Fruit fly (Drosophila melanogaster) whole organism, pupa: ENCODE measurements around the gene Miga.

Source experiments
- CG10348 ChIP-seq: fragments of 200-800 bp; sonication (Bioruptor generic); IDR thresholded peaks from 2 replicates; pipeline ENCODE4 v1.3.6; 2022; ENCODE audit warnings: missing biosample characterization, missing genetic modification characterization
- CG12605 ChIP-seq: fragments of 200-800 bp; sonication (Bioruptor generic); IDR thresholded peaks from 2 replicates; pipeline ENCODE4 v1.3.6; 2022; ENCODE audit warnings: missing biosample characterization, missing genetic modification characterization
- CG13204 ChIP-seq: fragments of 200-800 bp; sonication (Bioruptor generic); optimal IDR thresholded peaks from 2 replicates; lab custom pipeline; 2018; ENCODE audit warnings: missing biosample characterization, mild to moderate bottlenecking, missing genetic modification characterization, moderate library complexity
- CG14655 ChIP-seq: fragments of 200-800 bp; sonication (Bioruptor generic); optimal IDR thresholded peaks from 3 replicates; lab custom pipeline; 2017; ENCODE audit warnings: mild to moderate bottlenecking, missing biosample characterization, missing genetic modification reagents, missing genetic modification characterization
- CG15710 ChIP-seq: fragments of 200-800 bp; sonication (Bioruptor generic); optimal IDR thresholded peaks from 2 replicates; lab custom pipeline; 2018; ENCODE audit warnings: missing biosample characterization, mild to moderate bottlenecking, missing genetic modification characterization, moderate library complexity
- CG17806 ChIP-seq: fragments of 200-800 bp; sonication (Bioruptor generic); optimal IDR thresholded peaks from 2 replicates; lab custom pipeline; 2018; ENCODE audit warnings: missing biosample characterization, mild to moderate bottlenecking, missing genetic modification characterization, moderate library complexity
- CG32121 ChIP-seq: fragments of 200-800 bp; sonication (Bioruptor generic); IDR thresholded peaks from 2 replicates; pipeline ENCODE4 v1.3.6; 2022; ENCODE audit warnings: missing biosample characterization, missing genetic modification characterization
- CG34367 ChIP-seq: fragments of 200-800 bp; sonication (Bioruptor generic); optimal IDR thresholded peaks from 2 replicates; lab custom pipeline; 2018; ENCODE audit warnings: missing biosample characterization, mild to moderate bottlenecking, missing genetic modification characterization
- CG4496 ChIP-seq: fragments of 200-800 bp; sonication (Bioruptor generic); IDR thresholded peaks from 3 replicates; pipeline ENCODE4 v1.3.6; 2022; ENCODE audit warnings: missing biosample characterization, missing genetic modification characterization
- CG8159 ChIP-seq: fragments of 200-800 bp; sonication (Bioruptor generic); optimal IDR thresholded peaks from 3 replicates; lab custom pipeline; 2018; ENCODE audit warnings: missing biosample characterization, mild to moderate bottlenecking, missing genetic modification characterization, moderate library complexity
- CG8301 ChIP-seq: fragments of 200-800 bp; sonication (Bioruptor generic); optimal IDR thresholded peaks from 2 replicates; lab custom pipeline; 2018; ENCODE audit warnings: missing biosample characterization, mild to moderate bottlenecking, missing genetic modification characterization
- CG9948 ChIP-seq: fragments of 200-800 bp; sonication (Bioruptor generic); optimal IDR thresholded peaks from 2 replicates; lab custom pipeline; 2018; ENCODE audit warnings: missing biosample characterization, mild to moderate bottlenecking, missing genetic modification characterization, moderate library complexity
- D1 ChIP-seq: fragments of 200-800 bp; sonication (Bioruptor generic); optimal IDR thresholded peaks from 2 replicates; lab custom pipeline; 2018; ENCODE audit warnings: missing biosample characterization, mild to moderate bottlenecking, missing genetic modification characterization, moderate library complexity
- EcR ChIP-seq: fragments of 200-800 bp; sonication (Bioruptor generic); optimal IDR thresholded peaks from 3 replicates; lab custom pipeline; 2019; ENCODE audit warnings: missing biosample characterization, missing genetic modification characterization, mild to moderate bottlenecking, moderate library complexity, missing genetic modification reagents
- Ets98B ChIP-seq: fragments of 200-800 bp; sonication (Bioruptor generic); IDR thresholded peaks from 2 replicates; pipeline ENCODE4 v1.3.6; 2022; ENCODE audit warnings: missing biosample characterization, missing genetic modification characterization
- Pif1A ChIP-seq: fragments of 200-800 bp; sonication (Bioruptor generic); optimal IDR thresholded peaks from 3 replicates; lab custom pipeline; 2016; ENCODE audit warnings: missing biosample characterization, missing genetic modification characterization
- Pif1B ChIP-seq: fragments of 200-800 bp; sonication (Bioruptor generic); optimal IDR thresholded peaks from 3 replicates; lab custom pipeline; 2016; ENCODE audit warnings: missing biosample characterization, missing genetic modification characterization
- Snoo ChIP-seq: fragments of 200-800 bp; sonication (Bioruptor generic); optimal IDR thresholded peaks from 3 replicates; lab custom pipeline; 2017; ENCODE audit warnings: missing biosample characterization, mild to moderate bottlenecking, missing genetic modification characterization, inconsistent platforms
- fd96Ca ChIP-seq: fragments of 200-800 bp; sonication (Bioruptor generic); IDR thresholded peaks from 3 replicates; pipeline ENCODE4 v1.3.6; 2022; ENCODE audit warnings: missing biosample characterization, missing genetic modification characterization
- gl ChIP-seq: fragments of 200-800 bp; sonication (Bioruptor generic); optimal IDR thresholded peaks from 2 replicates; lab custom pipeline; 2018; ENCODE audit warnings: missing biosample characterization, mild to moderate bottlenecking, missing genetic modification characterization
- rn ChIP-seq: fragments of 200-800 bp; sonication (Bioruptor generic); IDR thresholded peaks from 2 replicates; pipeline ENCODE4 v1.3.6; 2022; ENCODE audit warnings: missing biosample characterization, missing genetic modification characterization

Miga gene

dm6 chrX:8437285-8438110, at the start of gene Miga:
Gene Miga, minus strand, starts transcription at chrX:8437820.
- TF ChIP-seq CG13204 (GFP tag; lab: Kevin White, UChicago) (no peak), CG8301 (peak; percentile 2), Ets98B (GFP tag; lab: Robert Waterston, UW) (peak; percentile 11; the same call in 1 of the 2 replicates), Pif1B (peak; percentile 36), fd96Ca (no peak), CG4496 (GFP tag; lab: Robert Waterston, UW) (0 out of 3 replicates have a peak, but pooled peaks have one; percentile 40), CG32121 (GFP tag; lab: Robert Waterston, UW) (peak; percentile 32; the same call in 1 of the 2 replicates), EcR (peak; percentile 92), CG17806 (no peak)

dm6 chrX:8484778-8485177, 47.2 kb upstream of the Miga start:
- TF ChIP-seq D1 (tag; lab: Kevin White, UChicago), result no peak
- no peak for TF ChIP-seq rn
- no peak for TF ChIP-seq CG34367 (tag; lab: Kevin White, UChicago)
- no peak for TF ChIP-seq CG13204 (GFP tag; lab: Kevin White, UChicago)
- TF ChIP-seq Pif1B, result no peak
- TF ChIP-seq CG9948, result no peak
- TF ChIP-seq CG8159 (tag; lab: Kevin White, UChicago), result no peak
- TF ChIP-seq EcR, result no peak
- TF ChIP-seq Snoo (tag; lab: Kevin White, UChicago), result no peak
- no peak for TF ChIP-seq CG12605 (GFP tag; lab: Robert Waterston, UW)
- TF ChIP-seq CG10348 (GFP tag; lab: Robert Waterston, UW), result no peak
- TF ChIP-seq gl (tag; lab: Kevin White, UChicago), result no peak
- TF ChIP-seq CG4496 (GFP tag; lab: Robert Waterston, UW), result no peak
- TF ChIP-seq CG15710, result no peak
- no peak for TF ChIP-seq CG8301
- TF ChIP-seq Pif1A (GFP tag; lab: Kevin White, UChicago), result no peak

- TF ChIP-seq CG10348 (GFP tag; lab: Robert Waterston, UW) (no peak), rn (no peak), D1 (tag; lab: Kevin White, UChicago) (no peak), CG9948 (no peak), gl (tag; lab: Kevin White, UChicago) (no peak), Snoo (tag; lab: Kevin White, UChicago) (no peak)
Observed at dm6 chrX:8483671-8484070, 46.1 kb upstream of the Miga start, which contains the start of gene CG33223. Gene CG33223, minus strand, starts transcription at chrX:8483885.

dm6 chrX:8481462-8481861, 43.8 kb upstream of the Miga start, which contains the start of gene Cp38:
Gene Cp38, plus strand, starts transcription at chrX:8481837.
- TF ChIP-seq Pif1B, result no peak
- no peak for TF ChIP-seq Ets98B (GFP tag; lab: Robert Waterston, UW)
- no peak for TF ChIP-seq CG8301
- TF ChIP-seq EcR, result no peak
- no peak for TF ChIP-seq D1 (tag; lab: Kevin White, UChicago)
- no peak for TF ChIP-seq rn
- no peak for TF ChIP-seq gl (tag; lab: Kevin White, UChicago)
- no peak for TF ChIP-seq fd96Ca
- TF ChIP-seq CG34367 (tag; lab: Kevin White, UChicago), result no peak
- TF ChIP-seq CG8159 (tag; lab: Kevin White, UChicago), result no peak
- no peak for TF ChIP-seq Pif1A (GFP tag; lab: Kevin White, UChicago)
- no peak for TF ChIP-seq CG15710
- no peak for TF ChIP-seq CG9948
- no peak for TF ChIP-seq CG14655

- TF ChIP-seq CG10348 (GFP tag; lab: Robert Waterston, UW), result no peak
- no peak for TF ChIP-seq rn
- no peak for TF ChIP-seq Snoo (tag; lab: Kevin White, UChicago)
- TF ChIP-seq CG17806, result no peak
- no peak for TF ChIP-seq CG4496 (GFP tag; lab: Robert Waterston, UW)
- no peak for TF ChIP-seq CG8159 (tag; lab: Kevin White, UChicago)
- TF ChIP-seq CG14655, result no peak
- no peak for TF ChIP-seq Pif1A (GFP tag; lab: Kevin White, UChicago)
- no peak for TF ChIP-seq CG15710
- TF ChIP-seq CG32121 (GFP tag; lab: Robert Waterston, UW), result no peak
- TF ChIP-seq gl (tag; lab: Kevin White, UChicago), result no peak
- TF ChIP-seq Ets98B (GFP tag; lab: Robert Waterston, UW), result no peak
- TF ChIP-seq EcR, result no peak
- no peak for TF ChIP-seq CG13204 (GFP tag; lab: Kevin White, UChicago)
- TF ChIP-seq D1 (tag; lab: Kevin White, UChicago), result no peak
- no peak for TF ChIP-seq CG9948
- TF ChIP-seq CG12605 (GFP tag; lab: Robert Waterston, UW), result no peak
- TF ChIP-seq, all 21 proteins: peak for 0
Observed at dm6 chrX:8479031-8479568, 41.5 kb upstream of the Miga start, which contains the start of gene Cp36. Gene Cp36, plus strand, starts transcription at chrX:8479319.

dm6 chrX:8476817-8477216, 39.2 kb upstream of the Miga start, which contains the start of gene Cp7Fc:
Gene Cp7Fc, plus strand, starts transcription at chrX:8477117.
- TF ChIP-seq CG17806 (no peak), rn (no peak), CG14655 (no peak), CG9948 (no peak), CG10348 (GFP tag; lab: Robert Waterston, UW) (no peak), fd96Ca (no peak), CG8301 (no peak), CG32121 (GFP tag; lab: Robert Waterston, UW) (no peak), CG15710 (no peak), Snoo (tag; lab: Kevin White, UChicago) (no peak), Pif1B (no peak), CG4496 (GFP tag; lab: Robert Waterston, UW) (no peak), EcR (no peak), CG8159 (tag; lab: Kevin White, UChicago) (no peak), gl (tag; lab: Kevin White, UChicago) (no peak), Ets98B (GFP tag; lab: Robert Waterston, UW) (no peak), CG34367 (tag; lab: Kevin White, UChicago) (no peak), CG13204 (GFP tag; lab: Kevin White, UChicago) (no peak)
